Fruit fly (Drosophila melanogaster) ovary, adult (tissue): ENCODE measurements around the gene CG42300.

Experiments
- CG17801 ChIP-seq: fragments of 200-800 bp; optimal IDR thresholded peaks from 2 replicates; lab custom pipeline; 2019; ENCODE audit warnings: missing biosample characterization, mild to moderate bottlenecking, missing genetic modification characterization, moderate library complexity; ENCODE audit not compliant: partially characterized antibody

The CG42300 gene

DNA sequence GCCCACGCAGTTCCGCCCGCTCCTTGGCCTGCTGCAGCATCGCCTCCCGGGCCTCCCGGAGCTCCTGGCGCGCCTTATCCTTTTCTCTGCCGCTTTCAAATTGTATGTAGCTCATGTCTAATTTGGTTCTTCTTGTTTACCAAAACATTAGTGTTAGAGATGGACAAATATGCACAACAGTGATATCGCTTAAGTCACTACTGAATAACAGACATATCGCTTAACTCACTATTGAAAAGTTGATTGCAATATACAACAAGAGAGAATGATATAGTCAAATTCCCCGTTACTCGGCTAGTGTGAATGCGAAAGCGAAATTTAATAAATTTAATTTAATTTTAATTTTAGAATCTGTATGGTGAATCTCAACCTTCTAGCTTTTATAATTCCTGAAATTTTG lies 18.5 kb upstream of the CG42300 start, which contains the start of gene CG9213:
Gene CG9213 (minus strand): TSS at position 152 of the 400 bp plus-strand sequence.
- no peak for TF ChIP-seq CG17801

DNA sequence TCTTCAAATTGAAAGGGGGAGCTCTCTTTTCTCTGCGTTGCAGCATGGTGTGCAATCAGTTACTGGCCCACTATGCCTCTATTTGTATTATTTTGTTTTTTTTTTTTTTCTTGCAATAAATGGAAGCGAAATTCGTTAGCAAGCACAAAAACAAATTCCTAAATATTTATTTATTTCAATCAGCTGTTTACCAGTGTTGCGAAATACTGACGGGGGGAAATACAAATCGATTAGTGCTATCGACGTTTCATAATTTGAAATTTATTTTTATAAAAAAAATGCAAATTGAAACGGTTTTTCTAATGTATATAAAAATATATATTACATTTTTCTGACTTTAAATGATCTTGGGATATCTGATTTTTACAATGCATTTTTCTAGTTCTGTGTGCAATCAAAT lies 16.1 kb upstream of the CG42300 start, which contains the start of gene CG15643:
Gene CG15643 (minus strand): TSS at position 211 of the 400 bp plus-strand sequence.
- no peak for TF ChIP-seq CG17801

DNA sequence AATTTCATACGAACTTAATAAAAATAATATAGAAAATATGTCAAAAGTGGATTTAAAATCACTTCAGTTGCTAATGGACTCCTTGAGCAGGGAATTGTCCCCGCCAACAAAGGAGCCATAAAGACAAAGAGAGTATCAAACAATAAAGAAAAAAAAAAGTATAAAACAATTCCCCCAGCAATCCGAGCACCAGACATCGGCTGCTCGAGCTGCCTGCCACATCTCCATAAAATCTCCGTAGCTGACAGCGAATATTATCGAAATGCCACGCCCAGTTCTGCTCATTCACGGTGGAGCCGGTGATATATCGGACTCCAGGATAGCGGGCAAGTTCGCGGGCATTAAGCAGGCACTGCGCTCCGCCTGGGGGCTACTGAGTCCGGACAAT lies 13.1 kb upstream of the CG42300 start, which contains the start of gene CG7860:
Gene CG7860 (plus strand): TSS at position 11 of the 388 bp plus-strand sequence.
- no peak for TF ChIP-seq CG17801

DNA sequence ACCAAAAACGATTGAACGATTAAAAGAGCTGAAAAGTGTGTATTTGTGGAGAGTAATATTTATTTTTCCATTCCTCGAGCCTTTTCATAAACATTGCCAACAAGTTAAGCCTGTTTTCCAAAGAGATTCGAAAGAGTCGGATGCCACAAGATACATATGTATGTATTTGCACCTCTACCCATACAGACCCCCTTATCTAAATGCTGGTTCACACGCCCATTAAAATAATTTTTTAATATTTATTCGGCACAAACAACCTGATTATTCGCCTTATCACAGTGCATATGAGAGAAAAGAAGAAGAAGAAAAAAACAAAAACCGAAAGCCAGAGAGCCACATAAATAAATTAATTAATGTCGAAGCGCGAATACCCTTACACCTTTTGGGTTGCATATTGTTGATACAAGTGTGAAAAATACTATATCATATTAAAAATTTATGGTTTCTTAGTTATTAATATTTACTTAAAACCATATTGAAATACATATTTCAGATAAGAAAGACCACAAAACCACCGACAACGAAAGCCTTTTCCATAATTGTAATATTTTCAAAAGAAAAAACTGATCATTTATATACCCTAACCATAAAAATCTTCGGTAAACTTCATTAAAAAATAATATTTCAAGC lies 12.6 kb upstream of the CG42300 start:
- TF ChIP-seq CG17801, result peak; percentile 21

DNA sequence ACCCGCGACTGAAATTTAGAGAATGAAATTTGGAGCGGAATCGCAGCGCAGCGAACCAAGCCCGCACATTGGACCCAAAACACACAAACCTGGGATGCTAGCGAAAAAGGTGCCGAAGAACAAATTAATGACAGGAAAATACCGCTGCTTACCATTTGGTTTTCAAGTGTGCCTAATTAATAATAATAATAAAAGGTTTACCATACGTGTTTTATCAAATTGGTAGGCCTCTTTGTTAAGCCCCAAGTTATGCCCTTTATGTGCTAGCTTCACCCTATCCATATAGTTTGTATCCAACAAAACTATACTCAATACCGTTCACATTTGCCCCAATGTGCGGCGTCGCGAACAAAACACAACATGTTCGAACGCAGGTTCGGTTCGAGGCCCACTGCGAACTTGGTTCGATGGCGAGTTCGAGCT lies 1.6 kb downstream of the CG42300 start, which contains the start of gene Ac13E:
Gene Ac13E (minus strand): TSS at position 23 of the 423 bp plus-strand sequence.
- peak; percentile 87 for TF ChIP-seq CG17801

DNA sequence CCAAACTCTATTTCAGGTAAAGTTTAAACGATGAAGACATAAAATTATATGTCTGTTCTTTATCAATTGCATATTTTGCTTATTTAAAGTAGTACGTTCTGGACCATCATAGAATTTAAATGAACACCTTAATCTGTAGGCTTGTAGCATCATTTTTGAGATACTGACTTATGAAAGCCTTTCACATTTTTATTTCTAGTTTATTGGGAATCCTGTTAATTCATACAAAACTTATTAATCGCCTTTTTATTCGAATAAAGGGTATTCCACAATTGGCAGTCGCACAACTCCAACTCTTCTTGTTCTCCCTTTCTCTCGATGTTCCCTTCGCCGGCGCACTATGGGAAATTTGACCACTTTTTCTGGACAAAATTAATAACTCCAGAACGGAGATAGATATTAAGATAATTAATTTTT lies 3.4 kb downstream of the CG42300 start:
- TF ChIP-seq CG17801, result no peak

DNA sequence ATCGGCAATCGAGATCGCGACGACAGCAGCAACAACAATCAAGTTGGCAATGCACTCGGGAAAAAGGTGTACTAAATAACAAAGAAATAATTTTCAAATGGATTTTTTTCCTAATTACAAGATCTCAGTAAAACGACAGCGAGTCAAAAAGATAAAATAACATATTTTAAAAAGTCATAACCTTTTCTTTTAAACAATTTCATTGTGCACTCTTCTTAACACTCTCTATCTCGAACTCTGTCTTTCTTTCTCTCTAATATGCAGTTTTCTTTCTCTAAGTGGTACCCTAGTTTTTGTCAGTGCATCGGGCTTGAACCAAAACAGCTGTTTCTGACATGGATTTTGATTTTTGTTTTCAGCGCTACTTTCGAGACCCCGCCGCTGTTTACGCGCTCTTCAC lies 6.8 kb downstream of the CG42300 start:
- no peak for TF ChIP-seq CG17801

DNA sequence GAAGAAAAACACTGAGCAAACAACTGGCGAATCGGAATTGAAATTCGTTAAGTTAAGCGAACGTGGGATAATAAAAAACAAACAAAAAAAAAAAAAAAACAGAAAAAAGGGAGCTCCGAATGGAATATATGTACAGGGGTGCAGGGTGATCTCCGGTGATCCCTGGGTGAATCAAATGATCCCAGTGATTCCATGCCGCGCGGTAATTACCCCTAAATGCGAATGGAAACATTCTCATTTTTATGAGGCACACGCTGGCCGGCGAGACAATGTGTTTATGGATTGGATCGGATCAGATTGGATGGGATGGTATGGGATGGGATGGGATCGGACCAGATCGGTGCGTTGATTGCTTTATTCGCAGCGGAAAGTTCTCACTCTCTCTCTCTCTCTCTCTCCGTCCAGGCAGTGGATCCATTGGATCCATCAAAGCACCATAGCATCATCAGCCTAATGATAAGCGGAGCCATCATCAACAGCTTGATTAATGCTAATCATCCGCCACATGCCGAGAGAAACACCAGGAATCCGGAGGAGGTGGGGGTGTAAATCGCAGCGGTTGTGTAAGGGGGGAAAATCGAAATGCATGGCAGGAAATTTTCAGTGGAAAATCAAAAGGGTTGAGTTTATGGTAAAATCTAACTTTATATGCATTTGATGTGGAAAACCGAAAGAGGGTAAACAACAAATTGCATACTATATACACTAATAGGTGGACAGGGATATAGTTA lies 10.2 kb downstream of the CG42300 start:
- no peak for TF ChIP-seq CG17801

DNA sequence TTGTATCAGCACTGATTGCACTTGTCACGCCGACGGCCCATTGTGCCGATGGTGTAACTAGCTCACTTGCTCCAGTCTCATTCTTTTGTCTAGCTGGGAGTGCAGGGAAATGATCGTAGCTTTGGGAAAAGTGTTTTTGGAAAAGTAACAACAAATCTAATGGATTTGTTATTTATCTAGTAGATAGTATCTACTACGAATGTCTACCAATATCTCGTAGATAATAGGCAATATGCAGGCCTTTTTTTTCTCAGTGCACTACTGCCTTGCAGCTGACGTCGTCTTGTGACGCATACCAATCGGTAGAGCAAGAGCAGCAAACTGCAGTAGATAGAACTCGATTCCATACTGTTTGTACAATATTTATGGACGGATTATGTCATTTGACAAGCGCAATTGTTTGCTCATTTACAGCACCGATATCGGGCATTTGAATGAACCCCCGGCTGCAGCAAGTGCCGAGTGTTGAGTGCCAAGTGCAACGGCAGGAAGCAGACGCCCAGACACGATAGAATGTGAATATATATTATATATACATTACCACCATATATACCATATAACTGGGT lies 12.3 kb downstream of the CG42300 start:
- no peak for TF ChIP-seq CG17801

DNA sequence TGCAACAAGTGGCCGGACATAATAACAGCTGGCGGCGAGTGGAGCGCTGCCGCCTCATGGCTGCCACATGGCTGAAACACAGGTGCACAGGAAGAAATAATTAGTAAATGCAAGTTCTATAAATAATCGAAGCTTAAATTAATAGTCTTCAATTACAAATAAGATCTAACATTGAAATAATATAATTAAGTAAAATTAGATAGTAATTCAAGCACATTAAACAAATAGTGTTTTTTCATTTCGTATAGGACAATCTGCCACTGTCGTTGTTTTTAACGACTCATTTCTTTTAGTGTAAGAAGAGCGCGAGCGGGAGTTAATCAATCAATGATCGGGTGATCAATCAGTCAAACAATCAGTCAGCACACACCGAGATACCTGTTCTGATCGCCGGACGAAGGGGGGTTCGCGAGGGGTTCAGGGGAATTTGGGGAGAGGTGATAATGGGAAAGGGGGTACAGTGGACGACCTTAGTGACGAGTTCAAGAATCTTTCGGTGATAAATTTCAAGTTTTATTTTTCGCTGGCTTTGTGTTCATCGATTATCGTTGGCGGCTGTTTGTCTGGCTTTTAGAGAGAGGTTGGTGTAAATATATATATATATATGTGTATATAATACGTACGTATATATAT lies 15.9 kb downstream of the CG42300 start:
- no peak for TF ChIP-seq CG17801

DNA sequence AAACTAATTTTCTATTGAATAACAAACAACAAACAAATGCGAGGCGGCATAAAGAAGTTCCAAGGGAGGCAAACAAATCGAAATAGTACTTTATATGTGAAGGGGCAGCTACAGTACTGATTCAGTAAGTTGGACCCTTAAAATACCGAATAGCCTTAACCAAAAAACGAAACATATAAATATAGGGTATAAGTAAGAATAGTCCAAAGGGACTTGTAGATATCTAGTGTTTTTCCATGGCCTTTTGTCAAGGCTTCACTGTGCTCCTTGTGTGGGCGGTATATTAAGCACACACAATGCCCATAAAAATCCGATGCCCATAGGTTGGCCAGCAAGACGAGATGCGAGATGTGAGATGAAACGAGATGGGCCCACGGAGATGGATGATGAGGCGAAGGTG lies 23.8 kb downstream of the CG42300 start:
- TF ChIP-seq CG17801, result no peak

DNA sequence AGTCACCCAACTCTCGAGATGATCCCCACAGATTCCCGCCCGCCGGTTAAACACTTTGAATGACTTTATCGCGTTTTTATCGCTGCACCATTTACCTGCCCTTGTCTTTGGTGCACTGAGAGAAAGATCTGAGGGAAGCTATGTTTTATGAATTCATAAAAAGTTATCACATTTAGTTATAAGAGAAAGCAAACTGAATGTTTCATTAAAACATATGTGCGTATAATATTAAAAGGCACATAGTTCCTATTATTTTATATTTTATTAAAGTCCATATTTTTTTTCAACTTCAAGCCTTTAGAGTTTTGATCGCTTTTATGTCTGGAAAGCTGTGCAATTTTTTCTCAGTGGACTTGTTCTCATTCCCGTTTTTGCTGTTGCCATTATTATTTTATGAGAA lies 25.5 kb downstream of the CG42300 start:
- TF ChIP-seq CG17801, result no peak

DNA sequence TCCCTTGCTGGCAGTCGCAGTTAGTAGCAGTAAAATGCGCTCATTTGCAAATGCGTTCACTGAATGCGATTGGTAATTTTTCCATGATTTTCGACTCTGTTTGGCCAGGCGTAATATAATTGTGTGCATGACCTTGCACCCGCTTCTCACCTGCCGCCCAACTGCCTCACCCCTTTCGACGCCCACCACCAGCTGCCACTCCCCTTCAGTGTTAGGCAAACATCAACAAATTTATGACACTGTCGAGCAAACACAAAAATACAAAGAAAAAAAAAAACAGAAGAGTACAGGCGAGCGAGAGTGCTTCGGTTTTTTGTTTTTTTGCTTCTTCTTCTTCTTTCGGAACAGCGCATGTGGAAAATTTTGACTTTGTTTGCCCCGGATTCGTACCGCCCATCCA lies 25.9 kb downstream of the CG42300 start:
- no peak for TF ChIP-seq CG17801

DNA sequence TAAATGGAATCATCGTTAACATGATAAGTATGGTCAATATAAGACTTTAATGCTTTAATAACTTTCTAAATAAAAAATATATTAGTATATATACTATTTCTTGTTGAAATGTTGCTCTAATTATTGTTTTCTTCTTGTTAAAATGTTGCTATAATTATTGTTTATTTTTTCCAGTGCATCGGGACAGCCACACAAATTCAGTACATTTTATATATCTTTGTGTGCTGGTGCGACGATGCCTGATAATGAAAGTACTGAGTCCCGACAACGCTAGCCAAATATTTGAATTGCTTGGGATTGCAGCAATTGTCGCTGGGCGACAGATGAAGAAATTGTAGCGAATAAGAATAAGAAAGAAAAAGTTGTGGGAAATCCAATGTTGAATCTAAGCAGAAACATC lies 26.6 kb downstream of the CG42300 start:
- TF ChIP-seq CG17801, result no peak

DNA sequence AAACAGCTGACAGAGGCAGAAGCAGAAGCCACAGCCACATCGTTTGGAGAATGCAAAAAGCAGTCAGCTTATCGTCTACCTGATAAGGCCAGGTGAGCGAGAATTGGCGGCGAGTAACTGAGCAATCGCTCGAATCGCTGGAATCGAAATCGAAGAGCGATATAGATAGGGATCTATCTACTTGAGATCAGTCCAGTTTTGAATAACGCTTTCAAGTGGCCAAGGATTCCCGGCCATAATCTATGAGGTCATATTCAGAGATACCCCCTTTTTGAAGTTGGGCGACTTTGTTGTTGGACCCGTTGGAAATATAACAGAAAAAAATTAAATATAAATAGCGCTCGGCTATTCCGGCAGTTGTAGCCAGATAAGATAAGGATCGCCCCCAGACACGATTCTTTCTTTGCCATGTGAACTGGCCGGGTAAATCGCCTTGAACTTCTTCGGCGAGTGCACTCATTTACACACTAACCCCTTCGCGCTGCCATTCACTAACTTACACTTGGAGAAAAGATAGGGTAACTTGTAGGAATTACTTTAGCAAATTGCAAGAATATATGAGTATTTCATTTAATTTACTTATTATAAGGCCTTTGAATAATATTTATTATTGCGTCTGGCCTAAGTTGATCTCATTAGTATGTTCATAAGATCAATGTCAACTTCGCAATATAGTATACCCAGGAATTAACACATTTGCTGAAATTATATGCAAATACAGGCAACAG lies 33.3 kb downstream of the CG42300 start:
- no peak for TF ChIP-seq CG17801

DNA sequence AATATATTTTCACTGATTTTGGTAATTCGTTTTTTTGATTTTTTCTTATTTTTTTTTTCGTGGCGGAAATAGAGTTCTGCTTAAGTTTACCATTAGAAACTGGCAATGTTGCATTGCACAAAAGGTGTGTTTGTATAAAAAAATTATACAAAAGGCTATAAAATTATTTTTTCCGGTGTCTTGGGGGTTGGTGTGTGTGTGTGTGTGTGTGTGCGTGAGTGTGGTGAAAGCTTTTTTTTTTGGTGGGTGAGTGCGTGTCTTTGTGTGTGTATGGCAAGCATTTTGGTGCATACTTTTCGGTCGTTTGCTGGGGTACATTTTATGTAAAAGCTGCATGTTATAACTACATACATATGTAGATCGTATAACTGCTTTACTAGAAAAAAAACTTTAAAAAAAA lies 44.4 kb downstream of the CG42300 start:
- TF ChIP-seq CG17801, result peak; percentile 24
